Worm (Caenorhabditis elegans): ENCODE results near the gene unc-10.
A peak's percentile ranks its signal among the peaks of the same experiment; 100 is the strongest.

The unc-10 gene

ce11 chrX:7279671-7280389 lies at the start of gene unc-10:
unc-10 (minus strand) TSS chrX:7280322.
- TF ChIP-seq zip-8 (tag; optimal IDR thresholded peaks at IDR 0.05), result no peak
- peak; percentile 10 for TF ChIP-seq M03D4.4 (tag; optimal IDR thresholded peaks at IDR 0.05)

DNA sequence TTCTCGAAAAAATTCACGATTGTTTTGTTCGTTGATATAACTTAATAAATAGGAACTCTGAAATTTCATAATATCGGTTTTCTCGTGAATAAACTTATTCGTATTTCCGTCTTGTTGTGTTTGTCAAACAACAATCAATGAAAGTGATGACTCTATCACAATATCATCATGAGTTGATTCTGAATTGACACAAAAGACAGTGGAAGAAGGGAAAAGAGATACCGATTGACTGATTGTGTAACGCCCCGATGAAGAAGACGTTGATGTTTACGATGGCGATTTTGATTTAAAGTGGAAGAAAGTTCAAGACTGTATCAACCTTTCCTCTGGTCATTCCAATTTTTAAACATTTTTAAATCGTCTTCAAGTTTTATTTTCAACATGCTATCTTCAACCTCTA lies 49.5 kb upstream of the unc-10 start, which contains the start of gene ttr-59:
ttr-59 (plus strand) TSS at position 218 of the 400 bp plus-strand sequence.
- TF ChIP-seq unc-62 (GFP tag; optimal IDR thresholded peaks at IDR 0.05), result peak; percentile 23
- no peak for TF ChIP-seq drap-1 (GFP tag; optimal IDR thresholded peaks at IDR 0.05)

ce11 chrX:7328065-7328564 lies 48.0 kb upstream of the unc-10 start:
- TF ChIP-seq ces-1 (GFP tag; optimal IDR thresholded peaks at IDR 0.05), result peak; percentile 83
- no peak for TF ChIP-seq mep-1 (tag; optimal IDR thresholded peaks at IDR 0.05)

DNA sequence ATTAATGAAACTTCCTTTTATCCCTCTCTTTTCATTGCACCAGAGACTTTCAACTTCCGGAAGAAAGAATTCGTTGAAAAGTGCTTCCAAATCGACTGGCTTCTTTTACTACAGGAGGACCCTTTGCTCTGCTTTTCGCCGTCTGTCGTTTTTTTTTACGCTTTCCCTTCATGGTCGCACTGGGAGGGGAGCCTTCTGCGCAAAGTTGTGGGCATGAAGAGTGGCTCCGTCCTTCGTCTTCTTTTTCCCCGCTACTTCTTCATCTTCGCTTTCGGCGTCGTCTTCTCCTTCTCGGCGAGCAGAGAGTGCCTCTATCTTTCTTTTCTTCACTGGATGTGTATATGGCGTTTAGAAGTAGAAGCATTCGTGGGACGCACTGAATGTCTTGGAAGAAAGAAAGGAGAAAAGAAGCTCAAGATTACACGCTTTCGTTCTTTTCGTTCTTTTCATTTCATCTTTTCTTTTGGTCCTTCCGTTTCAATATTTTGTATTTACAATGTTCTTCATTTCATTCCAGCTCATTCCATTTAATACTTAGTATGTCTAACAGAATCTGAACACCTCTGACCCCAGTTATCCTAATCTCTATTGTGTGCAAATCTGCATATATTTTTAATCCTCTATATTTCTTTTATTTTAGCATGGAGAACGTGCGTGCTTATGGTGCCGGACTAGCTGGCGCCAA lies 47.0 kb upstream of the unc-10 start, which contains the start of gene sng-1:
sng-1 (plus strand) TSS at position 635 of the 685 bp plus-strand sequence.
- TF ChIP-seq mls-2 (tag; optimal IDR thresholded peaks at IDR 0.05) (no peak), lin-32 (GFP tag; optimal IDR thresholded peaks at IDR 0.05) (no peak), ces-1 (GFP tag; optimal IDR thresholded peaks at IDR 0.05) (peak; percentile 35), lin-13 (tag; optimal IDR thresholded peaks at IDR 0.05) (no peak)

DNA sequence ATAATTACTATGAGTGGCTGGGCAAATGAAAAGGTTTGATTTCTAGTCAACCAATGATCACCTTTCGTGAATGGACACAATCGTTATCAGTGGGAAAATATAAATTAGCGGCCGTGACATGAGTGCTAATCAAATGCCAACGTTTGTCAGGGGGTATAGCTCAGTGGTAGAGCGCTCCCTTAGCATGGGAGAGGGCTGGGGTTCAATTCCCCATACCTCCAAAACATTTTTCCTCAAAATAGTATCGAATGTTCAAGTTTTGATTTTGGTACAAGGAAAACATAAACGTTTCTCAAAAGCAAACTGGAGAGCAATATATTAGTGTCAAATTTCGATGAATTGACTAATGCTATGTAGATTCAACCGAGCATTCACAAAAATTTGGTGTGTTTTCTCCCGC lies 43.5 kb upstream of the unc-10 start:
- TF ChIP-seq sptf-1 (tag; optimal IDR thresholded peaks at IDR 0.05) (peak; percentile 65), ceh-39 (tag; optimal IDR thresholded peaks at IDR 0.05) (no peak), bed-3 (GFP tag; optimal IDR thresholded peaks at IDR 0.05) (no peak), elt-1 (tag; optimal IDR thresholded peaks at IDR 0.05; ENCODE audit: borderline replicate concordance, insufficient read depth) (no peak)

DNA sequence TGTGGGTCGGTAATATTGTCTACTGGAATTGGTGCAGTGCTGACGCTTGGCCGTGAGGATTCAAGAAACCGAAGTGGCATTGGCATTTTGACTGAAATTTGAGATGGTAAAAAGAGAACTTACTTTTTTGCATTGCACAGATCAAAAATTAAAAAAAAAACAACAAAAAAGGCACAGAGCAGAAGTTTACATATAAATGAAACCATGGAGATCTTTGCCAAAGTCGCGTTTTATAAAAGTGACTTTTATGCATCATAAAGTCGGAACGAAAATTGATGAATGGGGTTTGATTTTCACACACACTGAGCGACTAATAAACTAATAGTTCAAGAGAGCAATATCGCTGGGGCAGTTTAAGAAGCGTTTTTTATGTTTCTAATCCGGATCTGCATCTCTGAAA lies 42.2 kb upstream of the unc-10 start, which contains the start of gene T08A9.13:
T08A9.13 (minus strand) TSS at position 101 of the 400 bp plus-strand sequence.
- TF ChIP-seq unc-62 (GFP tag; optimal IDR thresholded peaks at IDR 0.05) (no peak), ham-2 (GFP tag; optimal IDR thresholded peaks at IDR 0.05) (no peak), M03D4.4 (tag; optimal IDR thresholded peaks at IDR 0.05) (no peak), ceh-39 (tag; optimal IDR thresholded peaks at IDR 0.05) (no peak), lin-32 (GFP tag; optimal IDR thresholded peaks at IDR 0.05) (no peak), drap-1 (GFP tag; optimal IDR thresholded peaks at IDR 0.05) (no peak), cnd-1 (tag; optimal IDR thresholded peaks at IDR 0.05) (no peak), lsy-2 (tag; optimal IDR thresholded peaks at IDR 0.05) (no peak), bed-3 (GFP tag; optimal IDR thresholded peaks at IDR 0.05) (no peak), snpc-4 (tag; optimal IDR thresholded peaks at IDR 0.05) (no peak)

ce11 chrX:7320115-7320711 lies 40.1 kb upstream of the unc-10 start, which contains the start of gene spp-5:
spp-5 (minus strand) TSS chrX:7320354.
- TF ChIP-seq unc-120 (tag; optimal IDR thresholded peaks at IDR 0.05; ENCODE audit: poor library complexity, severe bottlenecking) (no peak), ztf-11 (tag; optimal IDR thresholded peaks at IDR 0.05) (no peak), M03D4.4 (tag; optimal IDR thresholded peaks at IDR 0.05) (no peak), lin-32 (GFP tag; optimal IDR thresholded peaks at IDR 0.05) (no peak), snpc-4 (tag; optimal IDR thresholded peaks at IDR 0.05) (no peak), bed-3 (GFP tag; optimal IDR thresholded peaks at IDR 0.05) (no peak), hlh-1 (tag; optimal IDR thresholded peaks at IDR 0.05) (no peak), elt-1 (tag; optimal IDR thresholded peaks at IDR 0.05; ENCODE audit: borderline replicate concordance, insufficient read depth) (no peak), blmp-1 (tag; optimal IDR thresholded peaks at IDR 0.05) (no peak), cnd-1 (tag; optimal IDR thresholded peaks at IDR 0.05) (no peak), sem-2 (GFP tag; optimal IDR thresholded peaks at IDR 0.05) (no peak), mep-1 (tag; optimal IDR thresholded peaks at IDR 0.05) (no peak)
